Worm (Caenorhabditis elegans): Measurements from ENCODE around the gene slc-17.3.

DNA sequence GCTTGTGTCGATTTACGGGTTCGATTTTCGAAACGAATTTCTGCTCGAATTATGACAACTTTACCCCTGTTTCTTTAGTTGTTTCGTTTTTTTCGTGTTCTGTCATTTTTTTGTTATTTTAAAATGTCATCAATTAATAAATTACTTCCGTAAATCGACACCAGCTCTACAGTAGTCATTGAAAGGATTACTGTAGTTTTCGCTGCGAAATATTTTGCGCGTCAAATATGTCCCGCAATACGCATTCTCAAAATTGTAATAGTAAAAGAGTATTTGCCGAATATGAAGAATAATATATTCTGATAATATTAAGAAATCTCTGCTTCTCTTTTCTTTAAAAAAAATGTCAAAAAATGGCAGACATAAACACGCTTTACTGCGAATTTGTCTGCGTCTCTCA lies 28.1 kb upstream of the slc-17.3 start:
- TF ChIP-seq ceh-9 (tag; optimal IDR thresholded peaks at IDR 0.05) (no peak), pha-4 (tag; optimal IDR thresholded peaks at IDR 0.05) (no peak), ceh-28 (tag; optimal IDR thresholded peaks at IDR 0.05) (no peak)

Data from whole organism, L3 larva.